Fruit fly (Drosophila melanogaster) whole organism, prepupa: ENCODE results near the gene CG33687.

Source experiments
- Blimp-1 ChIP-seq: fragments of 200-800 bp; sonication (Bioruptor generic); optimal IDR thresholded peaks from 3 replicates; lab custom pipeline; 2017; ENCODE audit warnings: missing biosample characterization, missing genetic modification characterization, mild to moderate bottlenecking, moderate library complexity, missing genetic modification reagents
- CG11294 ChIP-seq: fragments of 200-800 bp; sonication (Bioruptor generic); IDR thresholded peaks from 2 replicates; pipeline ENCODE4 v1.3.6; 2022; ENCODE audit warnings: missing biosample characterization, missing genetic modification characterization
- CG16779 ChIP-seq: fragments of 200-800 bp; sonication (Bioruptor generic); optimal IDR thresholded peaks from 3 replicates; lab custom pipeline; 2017; ENCODE audit warnings: missing biosample characterization, mild to moderate bottlenecking, missing genetic modification characterization
- CG4318 ChIP-seq: fragments of 200-800 bp; sonication (Bioruptor generic); optimal IDR thresholded peaks from 3 replicates; lab custom pipeline; 2017; ENCODE audit warnings: missing biosample characterization, mild to moderate bottlenecking, missing genetic modification characterization
- Eip78C ChIP-seq: fragments of 200-800 bp; sonication (Bioruptor generic); peaks from one replicate; lab custom pipeline; 2016; ENCODE audit warnings: missing biosample characterization, missing genetic modification characterization
- Gug ChIP-seq: fragments of 200-800 bp; sonication (Bioruptor generic); IDR thresholded peaks from 2 replicates; pipeline ENCODE4 v1.3.6; 2022; ENCODE audit warnings: missing biosample characterization, missing genetic modification characterization
- Lpt ChIP-seq: fragments of 200-800 bp; sonication (Bioruptor generic); optimal IDR thresholded peaks from 3 replicates; lab custom pipeline; 2016; ENCODE audit warnings: missing biosample characterization, missing genetic modification characterization
- Met ChIP-seq: fragments of 200-800 bp; sonication (Bioruptor generic); optimal IDR thresholded peaks from 3 replicates; lab custom pipeline; 2016; ENCODE audit warnings: missing biosample characterization, missing genetic modification characterization
- cyc ChIP-seq: fragments of 200-800 bp; sonication (Bioruptor generic); optimal IDR thresholded peaks from 3 replicates; lab custom pipeline; 2016; ENCODE audit warnings: missing biosample characterization, missing genetic modification characterization
- dsx ChIP-seq: fragments of 200-800 bp; optimal IDR thresholded peaks from 3 replicates; lab custom pipeline; 2019; ENCODE audit warnings: missing biosample characterization, mild to moderate bottlenecking, missing genetic modification characterization, moderate library complexity; ENCODE audit not compliant: poor library complexity, severe bottlenecking
- salr ChIP-seq, 2 experiments: fragments of 200-800 bp; sonication (Bioruptor generic); optimal IDR thresholded peaks; 3 replicates each; lab custom pipeline; 2016 to 2018; ENCODE audit warnings: missing biosample characterization in 2 of 2, missing genetic modification characterization in 2 of 2, mild to moderate bottlenecking in 1 of 2
- svp ChIP-seq: fragments of 200-800 bp; sonication (Bioruptor generic); peaks from one replicate; lab custom pipeline; 2016; ENCODE audit warnings: missing biosample characterization, missing genetic modification characterization
- topi ChIP-seq: fragments of 200-800 bp; sonication (Bioruptor generic); optimal IDR thresholded peaks from 3 replicates; lab custom pipeline; 2016; ENCODE audit warnings: missing biosample characterization, missing genetic modification characterization

dm6 chr3L:16159161-16160072 is 38.3 kb upstream of the CG33687 start:
- TF ChIP-seq cyc (no peak), topi (no peak), CG11294 (GFP tag; lab: Robert Waterston, UW) (no peak), svp (GFP tag; lab: Kevin White, UChicago) (peak; percentile 75), CG4318 (no peak), Met (GFP tag; lab: Kevin White, UChicago) (no peak), CG16779 (tag; lab: Kevin White, UChicago) (no peak), Lpt (GFP tag; lab: Kevin White, UChicago) (no peak), dsx (no peak), Eip78C (GFP tag; lab: Kevin White, UChicago) (no peak), Gug (GFP tag; lab: Robert Waterston, UW) (no peak), salr (GFP tag; optimal IDR thresholded peaks at IDR 0.05; lab: Kevin White, UChicago) (no peak), Blimp-1 (GFP tag; lab: Kevin White, UChicago) (no peak)
